Worm (Caenorhabditis elegans) whole organism, L4 larva: ENCODE results near the gene mrpl-32.

ENCODE experiments used
- F26F4.8 ChIP-seq: fragments of 200-800 bp; sonication (Bioruptor generic); conservative IDR thresholded peaks from 2 replicates; pipeline ENCODE4 v1.3.6; 2022; ENCODE audit warnings: missing genetic modification characterization, missing compliant biosample characterization
- F37D6.2 ChIP-seq: sonication (generic microtip); optimal IDR thresholded peaks from 2 replicates; lab custom pipeline; 2016; ENCODE audit warnings: mild to moderate bottlenecking, missing genetic modification characterization, missing compliant biosample characterization
- F44E2.7 ChIP-seq: fragments of 200-800 bp; sonication (Bioruptor generic); IDR thresholded peaks from 2 replicates; pipeline ENCODE4 v2.1.2; 2022; ENCODE audit warnings: missing genetic modification characterization, missing compliant biosample characterization
- T20F7.1 ChIP-seq: fragments of 200-800 bp; sonication (Bioruptor generic); optimal IDR thresholded peaks from 2 replicates; lab custom pipeline; 2018; ENCODE audit warnings: mild to moderate bottlenecking, missing genetic modification characterization, missing compliant biosample characterization
- Y105C5A.15 ChIP-seq: fragments of 200-800 bp; sonication (Bioruptor generic); IDR thresholded peaks from 2 replicates; pipeline ENCODE4 v1.3.6; 2022; ENCODE audit warnings: missing genetic modification characterization, missing compliant biosample characterization
- Y75B8A.6 ChIP-seq: fragments of 200-800 bp; sonication (Bioruptor generic); IDR thresholded peaks from 2 replicates; pipeline ENCODE4 v1.3.6; 2022; ENCODE audit warnings: missing genetic modification reagents, missing genetic modification characterization, missing compliant biosample characterization
- aha-1 ChIP-seq: fragments of 150-350 bp; peaks from one replicate; lab custom pipeline; 2014; ENCODE audit warnings: missing biosample characterization, missing genetic modification characterization
- ceh-20 ChIP-seq: fragments of 200-800 bp; sonication (Bioruptor generic); IDR thresholded peaks from 2 replicates; pipeline ENCODE4 v1.3.6; 2022; ENCODE audit warnings: missing genetic modification reagents, missing genetic modification characterization, missing compliant biosample characterization
- ceh-28 ChIP-seq: fragments of 150-350 bp; optimal IDR thresholded peaks from 2 replicates; lab custom pipeline; 2014; ENCODE audit warnings: missing biosample characterization, missing genetic modification reagents, missing genetic modification characterization
- daf-12 ChIP-seq: fragments of 150-350 bp; optimal IDR thresholded peaks from 2 replicates; lab custom pipeline; 2014; ENCODE audit warnings: missing biosample characterization, missing genetic modification reagents, missing genetic modification characterization
- dmd-6 ChIP-seq: fragments of 200-800 bp; sonication (Bioruptor generic); IDR thresholded peaks from 2 replicates; pipeline ENCODE4 v1.3.6; 2022; ENCODE audit warnings: missing genetic modification reagents, missing genetic modification characterization, missing compliant biosample characterization
- dmd-8 ChIP-seq: fragments of 200-800 bp; sonication (Bioruptor generic); IDR thresholded peaks from 2 replicates; pipeline ENCODE4 v1.3.6; 2022; ENCODE audit warnings: missing genetic modification characterization, missing compliant biosample characterization
- dpl-1 ChIP-seq: fragments of 150-350 bp; optimal IDR thresholded peaks from 2 replicates; lab custom pipeline; 2014; ENCODE audit warnings: missing biosample characterization, missing genetic modification reagents, missing genetic modification characterization
- duxl-1 ChIP-seq: sonication (generic microtip); optimal IDR thresholded peaks from 2 replicates; lab custom pipeline; 2016; ENCODE audit warnings: mild to moderate bottlenecking, missing genetic modification characterization, moderate library complexity, missing compliant biosample characterization; ENCODE audit not compliant: poor library complexity
- dve-1 ChIP-seq: sonication (generic microtip); optimal IDR thresholded peaks from 2 replicates; lab custom pipeline; 2017; ENCODE audit warnings: antibody characterized with exemption, mild to moderate bottlenecking, missing genetic modification characterization, missing compliant biosample characterization; ENCODE audit not compliant: insufficient read depth
- fkh-10 ChIP-seq: fragments of 150-350 bp; optimal IDR thresholded peaks from 2 replicates; lab custom pipeline; 2014; ENCODE audit warnings: missing biosample characterization, missing genetic modification reagents, missing genetic modification characterization
- fos-1 ChIP-seq: fragments of 150-350 bp; optimal IDR thresholded peaks from 2 replicates; lab custom pipeline; 2014; ENCODE audit warnings: missing biosample characterization, missing genetic modification characterization
- hif-1 ChIP-seq, 2 experiments: sonication (generic microtip); optimal IDR thresholded peaks; 2 replicates each; lab custom pipeline; 2016 to 2017; ENCODE audit warnings: missing compliant biosample characterization in 2 of 2, missing genetic modification characterization in 2 of 2, missing genetic modification reagents in 2 of 2, missing genotype in 2 of 2, mild to moderate bottlenecking in 1 of 2
- lin-1 ChIP-seq: fragments of 200-800 bp; sonication (Bioruptor generic); IDR thresholded peaks from 2 replicates; pipeline ENCODE4 v1.3.6; 2022; ENCODE audit warnings: missing genetic modification reagents, missing genetic modification characterization, missing compliant biosample characterization
- lin-15B ChIP-seq: fragments of 150-350 bp; sonication (generic microtip); optimal IDR thresholded peaks from 3 replicates; lab custom pipeline; 2014; ENCODE audit warnings: missing biosample characterization, missing genetic modification characterization
- lin-39 ChIP-seq: fragments of 150-350 bp; optimal IDR thresholded peaks from 2 replicates; lab custom pipeline; 2014; ENCODE audit warnings: missing biosample characterization, missing genetic modification reagents, missing genetic modification characterization
- lir-3 ChIP-seq: sonication (generic microtip); optimal IDR thresholded peaks from 2 replicates; lab custom pipeline; 2016; ENCODE audit warnings: mild to moderate bottlenecking, missing genetic modification characterization, missing compliant biosample characterization
- madf-9 ChIP-seq: fragments of 200-800 bp; sonication (Bioruptor generic); conservative IDR thresholded peaks from 2 replicates; pipeline ENCODE4 v1.3.6; 2022; ENCODE audit warnings: missing genetic modification reagents, missing genetic modification characterization, missing compliant biosample characterization
- mep-1 ChIP-seq: fragments of 150-350 bp; sonication (generic microtip); optimal IDR thresholded peaks from 3 replicates; lab custom pipeline; 2014; ENCODE audit warnings: missing biosample characterization, missing genetic modification characterization
- mes-2 ChIP-seq: sonication (generic microtip); optimal IDR thresholded peaks from 2 replicates; lab custom pipeline; 2016; ENCODE audit warnings: missing genotype, mild to moderate bottlenecking, missing genetic modification characterization, missing compliant biosample characterization; ENCODE audit not compliant: poor library complexity, severe bottlenecking
- nhr-10 ChIP-seq: fragments of 150-350 bp; optimal IDR thresholded peaks from 2 replicates; lab custom pipeline; 2014; ENCODE audit warnings: missing biosample characterization, missing genetic modification characterization
- nhr-102 ChIP-seq: sonication (generic microtip); optimal IDR thresholded peaks from 2 replicates; lab custom pipeline; 2016; ENCODE audit warnings: mild to moderate bottlenecking, missing genetic modification characterization, moderate library complexity, missing compliant biosample characterization
- nhr-11 ChIP-seq: fragments of 150-350 bp; optimal IDR thresholded peaks from 2 replicates; lab custom pipeline; 2014; ENCODE audit warnings: missing biosample characterization, missing genetic modification characterization
- nhr-28 ChIP-seq: fragments of 150-350 bp; optimal IDR thresholded peaks from 2 replicates; lab custom pipeline; 2014; ENCODE audit warnings: missing biosample characterization, missing genetic modification characterization
- nhr-41 ChIP-seq: fragments of 200-800 bp; sonication (Bioruptor generic); IDR thresholded peaks from 2 replicates; pipeline ENCODE4 v1.3.6; 2022; ENCODE audit warnings: missing genetic modification reagents, missing genetic modification characterization, missing compliant biosample characterization
- nhr-6 ChIP-seq: fragments of 150-350 bp; optimal IDR thresholded peaks from 2 replicates; lab custom pipeline; 2014; ENCODE audit warnings: missing biosample characterization, missing genetic modification characterization
- nhr-77 ChIP-seq: fragments of 150-350 bp; optimal IDR thresholded peaks from 2 replicates; lab custom pipeline; 2014; ENCODE audit warnings: missing biosample characterization, missing genetic modification characterization
- pha-4 ChIP-seq, 2 experiments: fragments of 150-350 bp in 1 of 2; fragments of 200-800 bp in 1 of 2; sonication (Bioruptor generic) in 1 of 2; IDR thresholded peaks in 1 of 2; optimal IDR thresholded peaks in 1 of 2; 2 replicates each; pipeline versions ENCODE4 v1.3.6 to Lab custom; 2014 to 2022; ENCODE audit warnings: missing genetic modification characterization in 2 of 2, missing genetic modification reagents in 2 of 2, missing biosample characterization in 1 of 2, missing compliant biosample characterization in 1 of 2
- php-3 ChIP-seq: fragments of 200-800 bp; sonication (Bioruptor generic); IDR thresholded peaks from 2 replicates; pipeline ENCODE4 v1.3.6; 2022; ENCODE audit warnings: missing genetic modification reagents, missing genetic modification characterization, missing compliant biosample characterization
- pqm-1 ChIP-seq: sonication (generic microtip); optimal IDR thresholded peaks from 2 replicates; lab custom pipeline; 2017; ENCODE audit warnings: missing biosample characterization, missing genetic modification characterization
- set-16 ChIP-seq: fragments of 200-800 bp; sonication (Bioruptor generic); IDR thresholded peaks from 2 replicates; pipeline ENCODE4 v1.3.6; 2022; ENCODE audit warnings: missing genetic modification reagents, missing genetic modification characterization, missing compliant biosample characterization
- skn-1 ChIP-seq: fragments of 150-350 bp; optimal IDR thresholded peaks from 2 replicates; lab custom pipeline; 2014; ENCODE audit warnings: missing biosample characterization, missing genetic modification characterization
- snpc-4 ChIP-seq: fragments of 150-350 bp; optimal IDR thresholded peaks from 2 replicates; lab custom pipeline; 2014; ENCODE audit warnings: missing biosample characterization, missing genetic modification characterization
- unc-39 ChIP-seq: sonication (generic microtip); optimal IDR thresholded peaks from 2 replicates; lab custom pipeline; 2017; ENCODE audit warnings: missing biosample characterization, missing genetic modification characterization
- zag-1 ChIP-seq: fragments of 150-350 bp; optimal IDR thresholded peaks from 2 replicates; lab custom pipeline; 2014; ENCODE audit warnings: missing biosample characterization, missing genetic modification characterization
- zfp-3 ChIP-seq: fragments of 200-800 bp; sonication (Bioruptor generic); conservative IDR thresholded peaks from 2 replicates; pipeline ENCODE4 v1.3.6; 2022; ENCODE audit warnings: missing genetic modification reagents, missing genetic modification characterization, missing compliant biosample characterization
- zip-11 ChIP-seq: fragments of 200-800 bp; sonication (Bioruptor generic); IDR thresholded peaks from 2 replicates; pipeline ENCODE4 v1.3.6; 2022; ENCODE audit warnings: missing genetic modification characterization, missing compliant biosample characterization
- zip-2 ChIP-seq: fragments of 150-350 bp; optimal IDR thresholded peaks from 2 replicates; lab custom pipeline; 2014; ENCODE audit warnings: missing biosample characterization, missing genetic modification characterization
- ztf-7 ChIP-seq: fragments of 150-350 bp; optimal IDR thresholded peaks from 2 replicates; lab custom pipeline; 2014; ENCODE audit warnings: missing biosample characterization, missing genetic modification characterization

mrpl-32 gene

DNA sequence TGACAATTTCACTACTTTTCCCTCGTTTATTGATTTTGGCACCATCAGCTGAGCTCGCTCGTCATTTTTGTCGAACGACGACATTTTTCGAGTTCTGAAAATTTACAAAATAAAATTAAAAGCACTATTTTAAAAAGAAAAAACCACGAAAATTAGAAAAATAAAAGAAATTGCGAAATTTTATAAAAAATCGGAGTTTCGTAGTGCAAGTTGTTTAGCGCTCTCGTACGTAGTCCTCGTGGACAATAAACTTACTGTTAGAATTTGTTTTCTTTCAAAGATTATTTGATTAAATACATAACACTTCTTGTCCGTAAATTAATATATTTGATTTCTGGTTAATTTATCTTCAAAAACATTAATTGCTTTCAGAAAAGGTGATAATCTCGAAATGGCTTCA, 40.7 kb downstream of the mrpl-32 start, which contains the start of the genes ess-2 and F42H10.2 (continued):
- TF ChIP-seq lin-15B: no peak
- TF ChIP-seq nhr-41: no peak
- TF ChIP-seq ztf-7 (tag; lab: Kevin White, UChicago): no peak
- TF ChIP-seq php-3 (GFP tag; lab: Robert Waterston, UW): no peak
- TF ChIP-seq dve-1: peak; percentile 53
- no peak for TF ChIP-seq zfp-3 (GFP tag; lab: Robert Waterston, UW)
- peak; percentile 34 for TF ChIP-seq mep-1 (tag; lab: Kevin White, UChicago)
- no peak for TF ChIP-seq nhr-28 (tag; lab: Kevin White, UChicago)
- no peak for TF ChIP-seq pha-4 (GFP tag; IDR thresholded peaks at IDR 0.05; lab: Robert Waterston, UW)
- TF ChIP-seq pha-4 (tag; optimal IDR thresholded peaks at IDR 0.05; lab: Kevin White, UChicago): no peak
- TF ChIP-seq Y75B8A.6 (GFP tag; lab: Robert Waterston, UW): no peak
- TF ChIP-seq nhr-11 (tag; lab: Kevin White, UChicago): no peak
- no peak for TF ChIP-seq F37D6.2
- no peak for TF ChIP-seq F44E2.7 (GFP tag; lab: Robert Waterston, UW)
- peak; percentile 44 for TF ChIP-seq dpl-1 (GFP tag; lab: Kevin White, UChicago)
- TF ChIP-seq hif-1 (tag; optimal IDR thresholded peaks at IDR 0.05; lab: Kevin White, UChicago): peak in 1 of 2 experiments; percentile 1
- TF ChIP-seq mes-2 (tag; lab: Kevin White, UChicago): peak; percentile 43
- TF ChIP-seq nhr-77 (tag; lab: Kevin White, UChicago): peak; percentile 1
- TF ChIP-seq T20F7.1 (GFP tag; lab: Kevin White, UChicago): peak; percentile 97
- TF ChIP-seq zip-11: no peak
- TF ChIP-seq dmd-6: no peak
- TF ChIP-seq dmd-8 (GFP tag; lab: Robert Waterston, UW): no peak
- TF ChIP-seq nhr-6 (tag; lab: Kevin White, UChicago): peak; percentile 4
- TF ChIP-seq daf-12: no peak
- no peak for TF ChIP-seq fkh-10 (GFP tag; lab: Kevin White, UChicago)
- TF ChIP-seq lir-3 (tag; lab: Kevin White, UChicago): no peak
- TF ChIP-seq zip-2 (tag; lab: Kevin White, UChicago): no peak
- no peak for TF ChIP-seq duxl-1 (tag; lab: Kevin White, UChicago)
- no peak for TF ChIP-seq ceh-20 (GFP tag; lab: Robert Waterston, UW)
- TF ChIP-seq skn-1: no peak
- no peak for TF ChIP-seq nhr-10 (tag; lab: Kevin White, UChicago)

DNA sequence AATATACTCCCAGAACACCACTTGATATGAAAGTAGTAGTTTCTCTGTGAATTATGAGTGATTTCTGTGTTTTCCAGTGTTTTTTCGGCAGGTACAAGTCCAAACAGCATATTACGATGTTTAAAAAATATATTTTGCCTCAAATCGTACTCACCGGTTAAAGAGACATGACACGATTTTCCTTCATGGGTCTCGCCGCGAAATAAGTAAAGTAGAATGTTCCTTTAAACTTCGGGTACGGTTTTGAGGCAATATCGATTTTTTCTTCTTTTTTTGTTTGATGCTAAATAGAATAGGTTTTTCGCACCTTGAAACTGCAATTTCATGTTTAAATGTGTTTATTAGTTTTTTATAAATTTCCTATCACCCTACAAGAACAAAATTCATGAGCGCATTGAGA, 42.4 kb downstream of the mrpl-32 start:
- no peak for TF ChIP-seq lin-1
- TF ChIP-seq nhr-10 (tag; lab: Kevin White, UChicago): no peak
- no peak for TF ChIP-seq unc-39 (tag; lab: Kevin White, UChicago)
- no peak for TF ChIP-seq Y105C5A.15
- TF ChIP-seq zag-1 (tag; lab: Kevin White, UChicago): no peak
- no peak for TF ChIP-seq madf-9 (GFP tag; lab: Robert Waterston, UW)
- TF ChIP-seq pqm-1 (tag; lab: Kevin White, UChicago): no peak
- TF ChIP-seq ceh-28 (tag; lab: Kevin White, UChicago): no peak
- no peak for TF ChIP-seq lin-39 (tag; lab: Kevin White, UChicago)
- no peak for TF ChIP-seq fos-1
- TF ChIP-seq nhr-102 (tag; lab: Kevin White, UChicago): no peak
- TF ChIP-seq skn-1: no peak
- no peak for TF ChIP-seq F26F4.8 (GFP tag; lab: Robert Waterston, UW)
- no peak for TF ChIP-seq snpc-4
- no peak for TF ChIP-seq set-16
- no peak for TF ChIP-seq aha-1 (tag; lab: Kevin White, UChicago)
